Worm (Caenorhabditis elegans) whole organism, L4 larva: ENCODE measurements around the gene ttr-31.

Experiments
- dpl-1 ChIP-seq: fragments of 150-350 bp; optimal IDR thresholded peaks from 2 replicates; lab custom pipeline; 2014; ENCODE audit warnings: missing biosample characterization, missing genetic modification reagents, missing genetic modification characterization
- mep-1 ChIP-seq: fragments of 150-350 bp; sonication (generic microtip); optimal IDR thresholded peaks from 3 replicates; lab custom pipeline; 2014; ENCODE audit warnings: missing biosample characterization, missing genetic modification characterization
- snpc-4 ChIP-seq: fragments of 150-350 bp; optimal IDR thresholded peaks from 2 replicates; lab custom pipeline; 2014; ENCODE audit warnings: missing biosample characterization, missing genetic modification characterization
- zag-1 ChIP-seq: fragments of 150-350 bp; optimal IDR thresholded peaks from 2 replicates; lab custom pipeline; 2014; ENCODE audit warnings: missing biosample characterization, missing genetic modification characterization

- TF ChIP-seq dpl-1 (GFP tag; lab: Kevin White, UChicago) (no peak), snpc-4 (tag; lab: Kevin White, UChicago) (no peak), zag-1 (tag; lab: Kevin White, UChicago) (no peak), mep-1 (tag; lab: Kevin White, UChicago) (no peak)
Observed at ce11 chrX:11008052-11008451, 802 bp downstream of the ttr-31 start, which contains the start of gene del-5.
